Worm (Caenorhabditis elegans) whole organism, L1 larva: ENCODE measurements around the gene txt-18.

Experiments used
- C16A3.4 ChIP-seq: fragments of 150-350 bp; optimal IDR thresholded peaks from 2 replicates; lab custom pipeline; 2014; ENCODE audit warnings: missing biosample characterization, missing genetic modification characterization
- ama-1 ChIP-seq: fragments of 150-350 bp; optimal IDR thresholded peaks from 2 replicates; lab custom pipeline; 2014
- blmp-1 ChIP-seq: fragments of 150-350 bp; optimal IDR thresholded peaks from 2 replicates; lab custom pipeline; 2014; ENCODE audit warnings: missing biosample characterization, missing genetic modification characterization
- ceh-90 ChIP-seq: sonication (generic microtip); optimal IDR thresholded peaks from 2 replicates; lab custom pipeline; 2016; ENCODE audit warnings: missing genetic modification characterization, missing compliant biosample characterization
- dsc-1 ChIP-seq: sonication (generic microtip); optimal IDR thresholded peaks from 2 replicates; lab custom pipeline; 2016; ENCODE audit warnings: mild to moderate bottlenecking, missing genetic modification characterization, missing compliant biosample characterization
- efl-1 ChIP-seq, 4 experiments: fragments of 150-350 bp; optimal IDR thresholded peaks in 3 of 4; peaks in 1 of 4; 1 replicate in 1 of 4; 2 replicates in 3 of 4; lab custom pipeline; 2014; ENCODE audit warnings: missing biosample characterization in 2 of 4, missing genetic modification characterization in 2 of 4, missing genetic modification reagents in 2 of 4
- elt-3 ChIP-seq, 6 experiments: fragments of 150-350 bp in 1 of 6; sonication (generic microtip); optimal IDR thresholded peaks; 2 replicates each; lab custom pipeline; 2017 to 2018; ENCODE audit warnings: missing biosample characterization in 6 of 6, missing genetic modification characterization in 6 of 6, inconsistent platforms in 1 of 6
- fkh-10 ChIP-seq: sonication (generic microtip); optimal IDR thresholded peaks from 2 replicates; lab custom pipeline; 2017; ENCODE audit warnings: missing biosample characterization, missing genetic modification reagents, missing genetic modification characterization
- fkh-8 ChIP-seq: sonication (generic microtip); optimal IDR thresholded peaks from 2 replicates; lab custom pipeline; 2016; ENCODE audit warnings: mild to moderate bottlenecking, missing genetic modification characterization, missing compliant biosample characterization
- fos-1 ChIP-seq: fragments of 150-350 bp; optimal IDR thresholded peaks from 2 replicates; lab custom pipeline; 2014; ENCODE audit warnings: missing biosample characterization, missing genetic modification characterization
- hpl-2 ChIP-seq: fragments of 150-350 bp; optimal IDR thresholded peaks from 2 replicates; lab custom pipeline; 2014; ENCODE audit warnings: missing biosample characterization, missing genetic modification reagents, missing genetic modification characterization
- irx-1 ChIP-seq: sonication (generic microtip); optimal IDR thresholded peaks from 2 replicates; lab custom pipeline; 2016; ENCODE audit warnings: missing genetic modification characterization, missing compliant biosample characterization
- isw-1 ChIP-seq: fragments of 200-800 bp; sonication (Bioruptor generic); IDR thresholded peaks from 2 replicates; pipeline ENCODE4 v1.3.6; 2022; ENCODE audit warnings: missing genetic modification characterization, missing compliant biosample characterization
- jun-1 ChIP-seq: fragments of 150-350 bp; optimal IDR thresholded peaks from 2 replicates; lab custom pipeline; 2014; ENCODE audit warnings: missing biosample characterization, missing genetic modification reagents, missing genetic modification characterization
- lin-13 ChIP-seq: fragments of 150-350 bp; optimal IDR thresholded peaks from 2 replicates; lab custom pipeline; 2014; ENCODE audit warnings: missing biosample characterization, missing genetic modification reagents, missing genetic modification characterization
- lin-14 ChIP-seq: fragments of 200-800 bp; sonication (Bioruptor generic); optimal IDR thresholded peaks from 2 replicates; lab custom pipeline; 2018; ENCODE audit warnings: mild to moderate bottlenecking, missing genetic modification characterization, moderate library complexity, missing compliant biosample characterization
- lin-15B ChIP-seq: fragments of 150-350 bp; sonication (generic microtip); optimal IDR thresholded peaks from 3 replicates; lab custom pipeline; 2014; ENCODE audit warnings: missing biosample characterization, missing genetic modification characterization
- lin-35 ChIP-seq, 2 experiments: fragments of 150-350 bp; optimal IDR thresholded peaks; 2 replicates each; lab custom pipeline; 2014; ENCODE audit warnings: missing biosample characterization in 2 of 2, missing genetic modification characterization in 2 of 2, missing genetic modification reagents in 2 of 2
- lin-39 ChIP-seq: fragments of 150-350 bp; optimal IDR thresholded peaks from 2 replicates; lab custom pipeline; 2014; ENCODE audit warnings: missing biosample characterization, missing genetic modification reagents, missing genetic modification characterization
- lir-3 ChIP-seq: sonication (generic microtip); optimal IDR thresholded peaks from 2 replicates; lab custom pipeline; 2016; ENCODE audit warnings: mild to moderate bottlenecking, missing genetic modification characterization, moderate library complexity, missing compliant biosample characterization; ENCODE audit not compliant: poor library complexity
- lsy-2 ChIP-seq, 2 experiments: fragments of 150-350 bp; optimal IDR thresholded peaks; 2 replicates each; lab custom pipeline; 2014; ENCODE audit warnings: missing biosample characterization in 2 of 2, missing genetic modification characterization in 2 of 2
- mdl-1 ChIP-seq, 2 experiments: fragments of 150-350 bp; optimal IDR thresholded peaks; 2 replicates each; lab custom pipeline; 2014 to 2017; ENCODE audit warnings: missing biosample characterization in 2 of 2, missing genetic modification characterization in 2 of 2, inconsistent platforms in 1 of 2
- mef-2 ChIP-seq: fragments of 150-350 bp; optimal IDR thresholded peaks from 2 replicates; lab custom pipeline; 2014; ENCODE audit warnings: missing biosample characterization, missing genetic modification characterization
- mep-1 ChIP-seq: fragments of 150-350 bp; optimal IDR thresholded peaks from 2 replicates; lab custom pipeline; 2014; ENCODE audit warnings: missing biosample characterization, missing genetic modification characterization
- nhr-12 ChIP-seq: sonication (generic microtip); optimal IDR thresholded peaks from 2 replicates; lab custom pipeline; 2017; ENCODE audit warnings: missing biosample characterization, missing genetic modification characterization
- nhr-19 ChIP-seq: fragments of 200-800 bp; sonication (Bioruptor generic); conservative IDR thresholded peaks from 2 replicates; pipeline ENCODE4 v1.3.6; 2022; ENCODE audit warnings: missing genetic modification characterization, missing compliant biosample characterization
- nhr-20 ChIP-seq: sonication (generic microtip); optimal IDR thresholded peaks from 2 replicates; lab custom pipeline; 2016; ENCODE audit warnings: mild to moderate bottlenecking, missing genetic modification characterization, missing compliant biosample characterization
- nhr-237 ChIP-seq: fragments of 150-350 bp; optimal IDR thresholded peaks from 2 replicates; lab custom pipeline; 2014; ENCODE audit warnings: missing biosample characterization, missing genetic modification characterization
- nhr-47 ChIP-seq: sonication (generic microtip); optimal IDR thresholded peaks from 2 replicates; lab custom pipeline; 2016; ENCODE audit warnings: mild to moderate bottlenecking, missing genetic modification characterization, moderate library complexity, missing compliant biosample characterization
- nhr-71 ChIP-seq: sonication (generic microtip); optimal IDR thresholded peaks from 2 replicates; lab custom pipeline; 2016; ENCODE audit warnings: mild to moderate bottlenecking, missing genetic modification characterization, moderate library complexity, missing compliant biosample characterization
- nhr-84 ChIP-seq: sonication (generic microtip); optimal IDR thresholded peaks from 2 replicates; lab custom pipeline; 2017; ENCODE audit warnings: missing biosample characterization, missing genetic modification characterization
- nhr-85 ChIP-seq: sonication (generic microtip); peaks from one replicate; lab custom pipeline; 2016; ENCODE audit warnings: missing genetic modification characterization, inconsistent platforms, missing compliant biosample characterization
- nhr-90 ChIP-seq: sonication (generic microtip); optimal IDR thresholded peaks from 2 replicates; lab custom pipeline; 2016; ENCODE audit warnings: mild to moderate bottlenecking, missing genetic modification characterization, missing compliant biosample characterization; ENCODE audit not compliant: poor library complexity
- pag-3 ChIP-seq: sonication (generic microtip); optimal IDR thresholded peaks from 2 replicates; lab custom pipeline; 2017; ENCODE audit warnings: missing genetic modification characterization, mild to moderate bottlenecking, missing compliant biosample characterization, antibody characterized with exemption, borderline replicate concordance; ENCODE audit not compliant: insufficient read depth
- pax-3 ChIP-seq: fragments of 200-800 bp; sonication (Bioruptor generic); optimal IDR thresholded peaks from 2 replicates; lab custom pipeline; 2018; ENCODE audit warnings: mild to moderate bottlenecking, missing genetic modification characterization, moderate library complexity, missing compliant biosample characterization
- rnt-1 ChIP-seq: sonication (generic microtip); optimal IDR thresholded peaks from 2 replicates; lab custom pipeline; 2016; ENCODE audit warnings: mild to moderate bottlenecking, missing genetic modification characterization, moderate library complexity, missing compliant biosample characterization
- snu-23 ChIP-seq: sonication (generic microtip); optimal IDR thresholded peaks from 2 replicates; lab custom pipeline; 2016; ENCODE audit warnings: missing genetic modification characterization, missing compliant biosample characterization
- sox-4 ChIP-seq: sonication (generic microtip); optimal IDR thresholded peaks from 2 replicates; lab custom pipeline; 2016; ENCODE audit warnings: missing genetic modification characterization, missing compliant biosample characterization
- sup-37 ChIP-seq: fragments of 200-800 bp; sonication (Bioruptor generic); optimal IDR thresholded peaks from 2 replicates; lab custom pipeline; 2018; ENCODE audit warnings: mild to moderate bottlenecking, missing genetic modification characterization, missing compliant biosample characterization
- swsn-7 ChIP-seq: sonication (generic microtip); optimal IDR thresholded peaks from 2 replicates; lab custom pipeline; 2016; ENCODE audit warnings: missing genetic modification characterization, missing compliant biosample characterization
- unc-86 ChIP-seq: sonication (generic microtip); optimal IDR thresholded peaks from 2 replicates; lab custom pipeline; 2016; ENCODE audit warnings: missing genetic modification characterization, missing compliant biosample characterization
- zip-4 ChIP-seq: fragments of 200-800 bp; sonication (Bioruptor generic); optimal IDR thresholded peaks from 2 replicates; lab custom pipeline; 2018; ENCODE audit warnings: mild to moderate bottlenecking, missing genetic modification characterization, moderate library complexity, missing compliant biosample characterization
- ztf-4 ChIP-seq: fragments of 150-350 bp; optimal IDR thresholded peaks from 2 replicates; lab custom pipeline; 2014; ENCODE audit warnings: missing biosample characterization, missing genetic modification characterization

txt-18 gene

ce11 chrII:6343893-6344292 lies at the start of gene txt-18:
txt-18 (plus strand) TSS chrII:6344072.
- TF ChIP-seq mdl-1 (tag; optimal IDR thresholded peaks at IDR 0.05; lab: Kevin White, UChicago), result no peak
- TF ChIP-seq nhr-71 (tag; lab: Kevin White, UChicago), result peak; percentile 52
- peak; percentile 4 for TF ChIP-seq rnt-1 (tag; lab: Kevin White, UChicago)
- peak in 1 of 2 experiments; percentile 59 for TF ChIP-seq lsy-2 (tag; optimal IDR thresholded peaks at IDR 0.05; lab: Kevin White, UChicago)
- peak; percentile 23 for TF ChIP-seq lin-13
- peak; percentile 19 for TF ChIP-seq nhr-47
- TF ChIP-seq nhr-85, result peak; percentile 22
- peak; percentile 51 for TF ChIP-seq snu-23 (GFP tag; lab: Kevin White, UChicago)
- peak; percentile 47 for TF ChIP-seq nhr-20 (tag; lab: Kevin White, UChicago)
- peak; percentile 69 for TF ChIP-seq lin-14
- peak in 1 of 6 experiments; percentile 32 for TF ChIP-seq elt-3 (tag; optimal IDR thresholded peaks at IDR 0.05; lab: Kevin White, UChicago)
- no peak for TF ChIP-seq ama-1 (lab: Kevin White, UChicago)
- TF ChIP-seq blmp-1, result peak; percentile 90
- peak; percentile 9 to 13 for TF ChIP-seq efl-1 (optimal IDR thresholded peaks at IDR 0.05; lab: Kevin White, UChicago)
- no peak for TF ChIP-seq efl-1 (GFP tag; optimal IDR thresholded peaks at IDR 0.05 in 1 of 2; lab: Kevin White, UChicago)
- TF ChIP-seq lin-35 (GFP tag; optimal IDR thresholded peaks at IDR 0.05; lab: Kevin White, UChicago), result peak in 1 of 2 experiments; percentile 13
- TF ChIP-seq fos-1 (tag; lab: Kevin White, UChicago), result no peak
- no peak for TF ChIP-seq nhr-19
- peak; percentile 1 for TF ChIP-seq swsn-7
- peak; percentile 45 for TF ChIP-seq dsc-1 (tag; lab: Kevin White, UChicago)
- TF ChIP-seq hpl-2 (GFP tag; lab: Kevin White, UChicago), result no peak
- TF ChIP-seq nhr-90 (tag; lab: Kevin White, UChicago), result no peak

ce11 chrII:6294261-6294660 lies 49.6 kb upstream of the txt-18 start, which contains the start of gene mps-1:
mps-1 (minus strand) TSS chrII:6294361.
- TF ChIP-seq mef-2 (tag; lab: Kevin White, UChicago) (no peak), nhr-12 (tag; lab: Kevin White, UChicago) (no peak), dsc-1 (tag; lab: Kevin White, UChicago) (peak; percentile 27), fkh-8 (tag; lab: Kevin White, UChicago) (peak; percentile 51)

DNA sequence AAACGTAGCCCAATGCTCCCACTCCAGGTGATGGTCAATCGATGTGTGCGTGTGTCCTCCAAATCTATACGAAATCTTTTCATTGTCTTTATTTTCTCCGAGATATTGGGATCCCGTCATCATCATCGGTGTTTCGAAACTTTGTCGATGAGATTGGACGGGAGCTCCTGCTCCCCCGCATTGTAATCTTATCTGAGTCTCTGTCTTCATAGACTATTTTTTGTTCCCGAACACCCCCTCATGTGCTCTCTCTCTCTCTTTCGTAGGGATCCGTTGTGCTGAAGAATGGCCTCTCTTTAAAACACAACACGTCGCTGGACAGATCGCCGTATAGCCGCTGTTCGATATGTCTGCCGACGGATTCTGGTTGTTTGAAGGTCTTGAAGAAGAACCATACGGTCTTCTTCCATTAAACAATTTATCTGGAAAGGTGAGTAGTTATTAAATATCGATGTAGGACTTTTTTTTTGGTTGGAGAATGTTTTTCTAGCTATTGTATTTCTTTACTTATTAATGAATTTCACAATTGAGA lies 40.6 kb upstream of the txt-18 start, which contains the start of gene C29F5.1:
Gene C29F5.1, plus strand, starts transcription at position 317 of the 532 bp plus-strand sequence.
- TF ChIP-seq irx-1, result no peak
- TF ChIP-seq lin-14, result peak; percentile 89
- no peak for TF ChIP-seq nhr-237
- no peak for TF ChIP-seq isw-1
- no peak for TF ChIP-seq zip-4
- TF ChIP-seq dsc-1 (tag; lab: Kevin White, UChicago), result peak; percentile 34
- no peak for TF ChIP-seq sup-37
- TF ChIP-seq nhr-71 (tag; lab: Kevin White, UChicago), result peak; percentile 43
- TF ChIP-seq ceh-90, result no peak
- TF ChIP-seq nhr-47, result no peak
- peak in 1 of 2 experiments; percentile 0 for TF ChIP-seq mdl-1 (tag; optimal IDR thresholded peaks at IDR 0.05; lab: Kevin White, UChicago)
- TF ChIP-seq nhr-84 (tag; lab: Kevin White, UChicago), result no peak
- no peak for TF ChIP-seq efl-1 (optimal IDR thresholded peaks at IDR 0.05; lab: Kevin White, UChicago)
- peak in 1 of 2 experiments; percentile 92 for TF ChIP-seq efl-1 (GFP tag; optimal IDR thresholded peaks at IDR 0.05 in 1 of 2; lab: Kevin White, UChicago)
- TF ChIP-seq rnt-1 (tag; lab: Kevin White, UChicago), result peak; percentile 50
- TF ChIP-seq pag-3 (tag; lab: Kevin White, UChicago), result peak; percentile 11
- TF ChIP-seq snu-23 (GFP tag; lab: Kevin White, UChicago), result peak; percentile 20
- TF ChIP-seq sox-4, result no peak
- TF ChIP-seq lin-15B (tag; lab: Kevin White, UChicago), result no peak
- no peak for TF ChIP-seq jun-1 (tag; lab: Kevin White, UChicago)
- peak in 1 of 2 experiments; percentile 2 for TF ChIP-seq lsy-2 (tag; optimal IDR thresholded peaks at IDR 0.05; lab: Kevin White, UChicago)

DNA sequence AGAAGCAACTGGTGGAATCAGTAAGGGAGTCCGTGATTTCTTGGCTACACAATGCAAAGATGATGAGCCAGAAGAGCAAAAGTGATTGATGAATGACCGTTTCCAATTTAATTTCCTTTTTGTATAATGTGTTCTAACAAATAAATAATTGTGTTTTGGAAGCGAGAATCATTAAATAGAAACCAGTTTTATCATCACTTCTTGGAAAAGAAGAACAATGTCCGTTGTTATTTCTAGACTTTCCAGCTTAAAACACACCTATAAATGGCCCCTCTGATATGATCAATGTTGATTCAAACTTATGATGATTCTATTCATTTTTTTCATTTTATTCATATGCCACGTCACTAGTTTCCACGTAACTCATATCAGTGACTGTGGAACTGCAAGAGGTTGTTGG lies 37.7 kb upstream of the txt-18 start, which contains the start of gene C29F5.8:
Gene C29F5.8, plus strand, starts transcription at position 301 of the 400 bp plus-strand sequence.
- TF ChIP-seq pax-3 (tag; lab: Kevin White, UChicago), result no peak
- no peak for TF ChIP-seq blmp-1
- no peak for TF ChIP-seq lir-3 (tag; lab: Kevin White, UChicago)
- TF ChIP-seq fos-1 (tag; lab: Kevin White, UChicago), result no peak
- TF ChIP-seq mep-1 (tag; lab: Kevin White, UChicago), result no peak
- no peak for TF ChIP-seq fkh-10 (GFP tag; lab: Kevin White, UChicago)
- TF ChIP-seq mdl-1 (tag; optimal IDR thresholded peaks at IDR 0.05; lab: Kevin White, UChicago), result no peak
- no peak for TF ChIP-seq unc-86 (tag; lab: Kevin White, UChicago)
- no peak for TF ChIP-seq ztf-4 (tag; lab: Kevin White, UChicago)
- TF ChIP-seq lin-39 (tag; lab: Kevin White, UChicago), result no peak
- TF ChIP-seq C16A3.4 (tag; lab: Kevin White, UChicago), result no peak
- TF ChIP-seq irx-1, result no peak
